Fruit fly (Drosophila melanogaster) whole organism, pupa: ENCODE data around the gene Cpr76Bb.

Source experiments
- CG10348 ChIP-seq: fragments of 200-800 bp; sonication (Bioruptor generic); IDR thresholded peaks from 2 replicates; pipeline ENCODE4 v1.3.6; 2022; ENCODE audit warnings: missing biosample characterization, missing genetic modification characterization
- CG12605 ChIP-seq: fragments of 200-800 bp; sonication (Bioruptor generic); IDR thresholded peaks from 2 replicates; pipeline ENCODE4 v1.3.6; 2022; ENCODE audit warnings: missing biosample characterization, missing genetic modification characterization
- CG13204 ChIP-seq: fragments of 200-800 bp; sonication (Bioruptor generic); optimal IDR thresholded peaks from 2 replicates; lab custom pipeline; 2018; ENCODE audit warnings: missing biosample characterization, mild to moderate bottlenecking, missing genetic modification characterization, moderate library complexity
- CG14655 ChIP-seq: fragments of 200-800 bp; sonication (Bioruptor generic); optimal IDR thresholded peaks from 3 replicates; lab custom pipeline; 2017; ENCODE audit warnings: mild to moderate bottlenecking, missing biosample characterization, missing genetic modification reagents, missing genetic modification characterization
- CG15710 ChIP-seq: fragments of 200-800 bp; sonication (Bioruptor generic); optimal IDR thresholded peaks from 2 replicates; lab custom pipeline; 2018; ENCODE audit warnings: missing biosample characterization, mild to moderate bottlenecking, missing genetic modification characterization, moderate library complexity
- CG17806 ChIP-seq: fragments of 200-800 bp; sonication (Bioruptor generic); optimal IDR thresholded peaks from 2 replicates; lab custom pipeline; 2018; ENCODE audit warnings: missing biosample characterization, mild to moderate bottlenecking, missing genetic modification characterization, moderate library complexity
- CG32121 ChIP-seq: fragments of 200-800 bp; sonication (Bioruptor generic); IDR thresholded peaks from 2 replicates; pipeline ENCODE4 v1.3.6; 2022; ENCODE audit warnings: missing biosample characterization, missing genetic modification characterization
- CG34367 ChIP-seq: fragments of 200-800 bp; sonication (Bioruptor generic); optimal IDR thresholded peaks from 2 replicates; lab custom pipeline; 2018; ENCODE audit warnings: missing biosample characterization, mild to moderate bottlenecking, missing genetic modification characterization
- CG4496 ChIP-seq: fragments of 200-800 bp; sonication (Bioruptor generic); IDR thresholded peaks from 3 replicates; pipeline ENCODE4 v1.3.6; 2022; ENCODE audit warnings: missing biosample characterization, missing genetic modification characterization
- CG8159 ChIP-seq: fragments of 200-800 bp; sonication (Bioruptor generic); optimal IDR thresholded peaks from 3 replicates; lab custom pipeline; 2018; ENCODE audit warnings: missing biosample characterization, mild to moderate bottlenecking, missing genetic modification characterization, moderate library complexity
- CG8301 ChIP-seq: fragments of 200-800 bp; sonication (Bioruptor generic); optimal IDR thresholded peaks from 2 replicates; lab custom pipeline; 2018; ENCODE audit warnings: missing biosample characterization, mild to moderate bottlenecking, missing genetic modification characterization
- CG9948 ChIP-seq: fragments of 200-800 bp; sonication (Bioruptor generic); optimal IDR thresholded peaks from 2 replicates; lab custom pipeline; 2018; ENCODE audit warnings: missing biosample characterization, mild to moderate bottlenecking, missing genetic modification characterization, moderate library complexity
- D1 ChIP-seq: fragments of 200-800 bp; sonication (Bioruptor generic); optimal IDR thresholded peaks from 2 replicates; lab custom pipeline; 2018; ENCODE audit warnings: missing biosample characterization, mild to moderate bottlenecking, missing genetic modification characterization, moderate library complexity
- EcR ChIP-seq: fragments of 200-800 bp; sonication (Bioruptor generic); optimal IDR thresholded peaks from 3 replicates; lab custom pipeline; 2019; ENCODE audit warnings: missing biosample characterization, missing genetic modification characterization, mild to moderate bottlenecking, moderate library complexity, missing genetic modification reagents
- Ets98B ChIP-seq: fragments of 200-800 bp; sonication (Bioruptor generic); IDR thresholded peaks from 2 replicates; pipeline ENCODE4 v1.3.6; 2022; ENCODE audit warnings: missing biosample characterization, missing genetic modification characterization
- Pif1A ChIP-seq: fragments of 200-800 bp; sonication (Bioruptor generic); optimal IDR thresholded peaks from 3 replicates; lab custom pipeline; 2016; ENCODE audit warnings: missing biosample characterization, missing genetic modification characterization
- Pif1B ChIP-seq: fragments of 200-800 bp; sonication (Bioruptor generic); optimal IDR thresholded peaks from 3 replicates; lab custom pipeline; 2016; ENCODE audit warnings: missing biosample characterization, missing genetic modification characterization
- Snoo ChIP-seq: fragments of 200-800 bp; sonication (Bioruptor generic); optimal IDR thresholded peaks from 3 replicates; lab custom pipeline; 2017; ENCODE audit warnings: missing biosample characterization, mild to moderate bottlenecking, missing genetic modification characterization, inconsistent platforms
- fd96Ca ChIP-seq: fragments of 200-800 bp; sonication (Bioruptor generic); IDR thresholded peaks from 3 replicates; pipeline ENCODE4 v1.3.6; 2022; ENCODE audit warnings: missing biosample characterization, missing genetic modification characterization
- gl ChIP-seq: fragments of 200-800 bp; sonication (Bioruptor generic); optimal IDR thresholded peaks from 2 replicates; lab custom pipeline; 2018; ENCODE audit warnings: missing biosample characterization, mild to moderate bottlenecking, missing genetic modification characterization
- rn ChIP-seq: fragments of 200-800 bp; sonication (Bioruptor generic); IDR thresholded peaks from 2 replicates; pipeline ENCODE4 v1.3.6; 2022; ENCODE audit warnings: missing biosample characterization, missing genetic modification characterization

The Cpr76Bb gene

dm6 chr3L:19499334-19499733 is 20.1 kb upstream of the Cpr76Bb start:
- TF ChIP-seq CG10348 (GFP tag; lab: Robert Waterston, UW) (no peak), Snoo (no peak), CG8301 (tag; lab: Kevin White, UChicago) (no peak), CG12605 (GFP tag; lab: Robert Waterston, UW) (no peak), CG8159 (tag; lab: Kevin White, UChicago) (no peak), CG9948 (tag; lab: Kevin White, UChicago) (no peak), CG13204 (GFP tag; lab: Kevin White, UChicago) (no peak), gl (tag; lab: Kevin White, UChicago) (no peak), EcR (no peak)
- TF ChIP-seq, all 21 proteins: peak for 0

- TF ChIP-seq CG9948 (tag; lab: Kevin White, UChicago) (no peak), Pif1A (GFP tag; lab: Kevin White, UChicago) (no peak), D1 (tag; lab: Kevin White, UChicago) (no peak), CG13204 (GFP tag; lab: Kevin White, UChicago) (no peak), CG17806 (tag; lab: Kevin White, UChicago) (no peak)
Observed at dm6 chr3L:19500698-19501097, 18.8 kb upstream of the Cpr76Bb start, which contains the start of gene CG9451. Gene CG9451 (minus strand): TSS chr3L:19500798.

- TF ChIP-seq fd96Ca (no peak), D1 (tag; lab: Kevin White, UChicago) (no peak), CG34367 (tag; lab: Kevin White, UChicago) (no peak), CG15710 (tag; lab: Kevin White, UChicago) (no peak)
- TF ChIP-seq, all 21 proteins: peak for 0
Observed at dm6 chr3L:19503770-19504169, 15.7 kb upstream of the Cpr76Bb start, which contains the start of gene CG9452. Gene CG9452 (minus strand): TSS chr3L:19503870.

dm6 chr3L:19504719-19505118 is 14.7 kb upstream of the Cpr76Bb start:
- TF ChIP-seq CG14655 (GFP tag; lab: Kevin White, UChicago) = no peak
- no peak for TF ChIP-seq CG32121 (GFP tag; lab: Robert Waterston, UW)
- TF ChIP-seq CG10348 (GFP tag; lab: Robert Waterston, UW) = no peak
- TF ChIP-seq CG34367 (tag; lab: Kevin White, UChicago) = no peak
- TF ChIP-seq, all 21 proteins: peak for 0

- TF ChIP-seq Ets98B (GFP tag; lab: Robert Waterston, UW) (no peak), CG8159 (tag; lab: Kevin White, UChicago) (no peak), fd96Ca (no peak)
Observed at dm6 chr3L:19512672-19513071, 6.8 kb upstream of the Cpr76Bb start.

dm6 chr3L:19516547-19516946 is 2.9 kb upstream of the Cpr76Bb start:
- TF ChIP-seq D1 (tag; lab: Kevin White, UChicago) (peak; percentile 59), CG32121 (GFP tag; lab: Robert Waterston, UW) (peak; percentile 32; the same call in 1 of the 2 replicates), CG34367 (tag; lab: Kevin White, UChicago) (peak; percentile 28), CG14655 (GFP tag; lab: Kevin White, UChicago) (peak; percentile 3), Pif1A (GFP tag; lab: Kevin White, UChicago) (peak; percentile 37), fd96Ca (no peak), CG9948 (tag; lab: Kevin White, UChicago) (no peak), CG10348 (GFP tag; lab: Robert Waterston, UW) (no peak), CG8301 (tag; lab: Kevin White, UChicago) (no peak), rn (GFP tag; lab: Robert Waterston, UW) (peak; percentile 60), CG15710 (tag; lab: Kevin White, UChicago) (no peak), Snoo (no peak), EcR (no peak), CG4496 (GFP tag; lab: Robert Waterston, UW) (peak; percentile 85), Ets98B (GFP tag; lab: Robert Waterston, UW) (peak; percentile 47; the same call in 1 of the 2 replicates), CG8159 (tag; lab: Kevin White, UChicago) (no peak)
- TF ChIP-seq, all 21 proteins: peak for 8

- TF ChIP-seq CG14655 (GFP tag; lab: Kevin White, UChicago) (no peak), CG17806 (tag; lab: Kevin White, UChicago) (no peak), CG4496 (GFP tag; lab: Robert Waterston, UW) (no peak), EcR (no peak), CG32121 (GFP tag; lab: Robert Waterston, UW) (no peak), CG8159 (tag; lab: Kevin White, UChicago) (no peak), fd96Ca (no peak), Ets98B (GFP tag; lab: Robert Waterston, UW) (no peak), CG13204 (GFP tag; lab: Kevin White, UChicago) (no peak), CG9948 (tag; lab: Kevin White, UChicago) (no peak), D1 (tag; lab: Kevin White, UChicago) (no peak), gl (tag; lab: Kevin White, UChicago) (no peak), Pif1B (GFP tag; lab: Kevin White, UChicago) (no peak), CG10348 (GFP tag; lab: Robert Waterston, UW) (no peak), rn (GFP tag; lab: Robert Waterston, UW) (no peak), CG12605 (GFP tag; lab: Robert Waterston, UW) (no peak)
- TF ChIP-seq, all 21 proteins: peak for 0
Observed at dm6 chr3L:19518232-19518631, 1.2 kb upstream of the Cpr76Bb start, which contains the start of gene Cpr76Ba. Gene Cpr76Ba (minus strand): TSS chr3L:19518332.
